Fruit fly (Drosophila melanogaster): ENCODE data around the gene Teh2.

The Teh2 gene

dm6 chr3L:4142064-4142463 lies 45.8 kb downstream of the Teh2 start, which contains the start of gene CG32260:
Gene CG32260 (plus strand): TSS chr3L:4142364.
- TF ChIP-seq CG11617 (GFP tag; optimal IDR thresholded peaks at IDR 0.05) (no peak), CG12768 (GFP tag; optimal IDR thresholded peaks at IDR 0.05) (no peak), Hr96 (GFP tag; optimal IDR thresholded peaks at IDR 0.05) (no peak), tj (GFP tag; optimal IDR thresholded peaks at IDR 0.05) (no peak), toe (GFP tag; optimal IDR thresholded peaks at IDR 0.05) (no peak), CG33017 (tag; optimal IDR thresholded peaks at IDR 0.05) (no peak), cic (GFP tag; optimal IDR thresholded peaks at IDR 0.05) (no peak), pad (GFP tag; optimal IDR thresholded peaks at IDR 0.05) (no peak), CG1620 (GFP tag; optimal IDR thresholded peaks at IDR 0.05) (no peak)

dm6 chr3L:4141167-4141566 lies 46.7 kb downstream of the Teh2 start, which contains the start of gene Akh:
Gene Akh (plus strand): TSS chr3L:4141467.
- TF ChIP-seq Mnt (GFP tag; optimal IDR thresholded peaks at IDR 0.05) (no peak), bab1 (GFP tag; optimal IDR thresholded peaks at IDR 0.05) (no peak), cic (GFP tag; optimal IDR thresholded peaks at IDR 0.05) (no peak), CG1620 (GFP tag; optimal IDR thresholded peaks at IDR 0.05) (no peak), Clk (GFP tag; optimal IDR thresholded peaks at IDR 0.05) (no peak), cnc (optimal IDR thresholded peaks at IDR 0.05) (no peak), CG12768 (GFP tag; optimal IDR thresholded peaks at IDR 0.05) (no peak), CG11617 (GFP tag; optimal IDR thresholded peaks at IDR 0.05) (no peak), toe (GFP tag; optimal IDR thresholded peaks at IDR 0.05) (no peak), tj (GFP tag; optimal IDR thresholded peaks at IDR 0.05) (no peak), kay (GFP tag; ENCODE audit: borderline replicate concordance) (no peak), CG33017 (tag; optimal IDR thresholded peaks at IDR 0.05) (no peak), CG7045 (GFP tag; optimal IDR thresholded peaks at IDR 0.05) (no peak), CG7101 (tag; optimal IDR thresholded peaks at IDR 0.05) (no peak)

DNA sequence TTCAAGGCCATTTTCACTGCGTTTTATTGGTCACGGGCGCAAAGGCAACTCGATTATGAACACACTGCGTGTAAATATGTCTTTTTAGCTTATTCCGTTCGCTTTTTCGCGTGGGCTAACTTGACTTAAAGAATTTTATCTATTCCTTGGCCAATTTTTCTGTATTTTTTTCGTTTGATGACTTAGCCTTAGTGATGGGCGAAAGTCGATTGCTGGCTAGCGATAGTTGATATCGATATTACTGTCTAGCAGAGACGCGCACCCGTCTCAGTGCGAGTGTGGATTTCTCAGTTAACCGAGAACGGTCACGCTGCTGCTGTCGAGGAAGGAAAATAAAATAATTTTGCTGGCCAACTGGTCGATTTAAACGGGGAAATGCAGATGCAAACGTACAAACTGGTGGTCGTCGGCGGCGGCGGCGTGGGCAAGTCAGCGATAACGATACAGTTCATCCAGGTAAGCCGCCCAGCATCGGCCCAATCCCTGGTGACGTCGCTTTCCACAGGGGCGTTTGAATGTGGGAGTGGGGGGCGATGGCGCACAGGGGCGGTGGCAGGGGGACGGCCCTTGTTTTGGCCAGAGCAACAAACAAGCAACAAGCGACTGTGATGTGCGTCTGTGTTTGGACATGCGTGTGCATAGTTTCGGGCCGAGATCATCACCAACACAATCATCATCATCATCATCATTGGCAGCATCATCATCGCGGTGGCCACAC lies 48.9 kb downstream of the Teh2 start, which contains the start of the genes Rop and Ras64B:
Rop (minus strand) TSS at position 193 of the 718 bp plus-strand sequence.
Ras64B (plus strand) TSS at position 273 of the 718 bp plus-strand sequence.
- peak; percentile 75 for TF ChIP-seq bab1 (GFP tag; optimal IDR thresholded peaks at IDR 0.05)
- TF ChIP-seq tj (GFP tag; optimal IDR thresholded peaks at IDR 0.05) = no peak
- no peak for TF ChIP-seq Hr96 (GFP tag; optimal IDR thresholded peaks at IDR 0.05)
- TF ChIP-seq CG7101 (tag; optimal IDR thresholded peaks at IDR 0.05) = peak; percentile 21
- TF ChIP-seq CG14711 (tag; optimal IDR thresholded peaks at IDR 0.05) = peak; percentile 12
- peak; percentile 24 for TF ChIP-seq CG33017 (tag; optimal IDR thresholded peaks at IDR 0.05)
- peak; percentile 35 for TF ChIP-seq CG11617 (GFP tag; optimal IDR thresholded peaks at IDR 0.05)
- TF ChIP-seq CG1620 (GFP tag; optimal IDR thresholded peaks at IDR 0.05) = peak; percentile 54
- peak; percentile 36 for TF ChIP-seq Mnt (GFP tag; optimal IDR thresholded peaks at IDR 0.05)

DNA sequence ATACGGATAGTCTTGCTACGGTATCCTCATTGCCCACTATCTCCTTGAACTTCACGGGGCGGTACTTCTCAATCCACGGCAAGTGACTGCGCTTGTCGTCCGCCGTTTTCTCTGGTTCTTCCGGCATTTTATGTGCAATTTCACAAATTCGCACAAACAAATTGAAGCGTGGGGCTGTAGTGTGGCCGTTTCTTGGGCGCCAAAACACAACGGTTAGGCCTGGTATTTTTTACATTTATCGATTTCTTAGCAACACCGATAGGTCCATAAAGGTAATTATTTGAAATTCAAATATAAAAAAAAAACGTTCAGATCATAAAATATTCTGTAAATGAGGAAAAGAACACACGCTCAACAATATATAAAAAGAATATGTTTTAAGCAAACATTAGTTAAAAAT lies 52.0 kb downstream of the Teh2 start, which contains the start of gene RfC4:
RfC4 (minus strand) TSS at position 182 of the 400 bp plus-strand sequence.
- TF ChIP-seq CG12768 (GFP tag; optimal IDR thresholded peaks at IDR 0.05) = no peak
- TF ChIP-seq cic (GFP tag; optimal IDR thresholded peaks at IDR 0.05) = no peak
- TF ChIP-seq tj (GFP tag; optimal IDR thresholded peaks at IDR 0.05) = no peak
- TF ChIP-seq CG5204 (GFP tag; optimal IDR thresholded peaks at IDR 0.05) = no peak
- no peak for TF ChIP-seq Hr96 (GFP tag; optimal IDR thresholded peaks at IDR 0.05)
- no peak for TF ChIP-seq ovo (GFP tag; optimal IDR thresholded peaks at IDR 0.05)
- no peak for TF ChIP-seq CG14711 (tag; optimal IDR thresholded peaks at IDR 0.05)
- TF ChIP-seq bab1 (GFP tag; optimal IDR thresholded peaks at IDR 0.05) = no peak
- no peak for TF ChIP-seq kay (GFP tag; ENCODE audit: borderline replicate concordance)
- no peak for TF ChIP-seq CG7045 (GFP tag; optimal IDR thresholded peaks at IDR 0.05)
- TF ChIP-seq CG33017 (tag; optimal IDR thresholded peaks at IDR 0.05) = no peak
- TF ChIP-seq cnc (optimal IDR thresholded peaks at IDR 0.05) = no peak

DNA sequence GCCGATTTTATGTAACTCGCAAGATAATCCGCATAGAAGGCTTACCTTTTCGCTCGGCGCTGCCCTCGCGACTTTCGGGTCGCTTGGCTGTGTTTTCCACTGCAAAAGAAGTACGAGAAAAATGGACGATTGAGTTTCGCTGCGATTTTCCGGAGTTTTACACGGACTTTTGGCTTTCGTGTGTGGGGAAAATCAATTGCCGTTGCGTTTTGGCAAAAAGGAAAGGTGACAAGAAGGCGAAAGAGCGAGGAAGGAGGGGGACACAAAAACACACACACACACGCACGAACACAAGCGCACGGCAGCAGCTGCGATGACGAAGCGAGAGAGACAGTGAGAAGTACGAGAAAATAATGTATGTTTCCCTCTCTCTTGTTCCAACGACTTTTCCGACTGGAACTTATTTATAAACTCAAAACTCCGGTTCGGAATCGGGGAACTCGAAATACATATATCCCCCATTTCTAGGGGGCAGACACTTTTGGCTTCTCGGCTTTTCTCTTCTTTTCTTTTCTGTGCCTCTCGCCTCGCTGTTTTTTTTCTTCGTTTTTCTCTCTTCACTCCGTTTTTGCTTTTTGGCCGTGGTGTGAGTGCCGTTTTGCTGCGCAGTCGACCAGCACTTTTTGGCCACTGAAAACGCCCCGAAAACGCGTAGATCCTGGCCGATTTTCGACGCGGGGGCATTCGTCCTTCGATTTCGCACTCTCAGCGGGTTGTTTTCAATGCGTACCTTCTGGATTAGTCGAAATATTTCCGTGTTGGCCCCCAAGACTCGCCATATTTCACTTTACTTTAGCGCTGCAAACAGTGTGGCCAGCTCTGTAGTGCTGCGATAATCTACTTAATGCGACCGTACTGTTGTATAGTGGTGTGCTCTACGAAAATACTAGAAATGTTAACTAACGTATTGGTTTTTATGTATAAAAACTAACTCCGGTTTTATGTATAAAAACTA lies 53.8 kb downstream of the Teh2 start, which contains the start of gene ens:
ens (minus strand) TSS at position 827 of the 955 bp plus-strand sequence.
- TF ChIP-seq pad (GFP tag; optimal IDR thresholded peaks at IDR 0.05) = peak; percentile 68
- peak; percentile 17 for TF ChIP-seq CG7101 (tag; optimal IDR thresholded peaks at IDR 0.05)
- TF ChIP-seq CG5204 (GFP tag; optimal IDR thresholded peaks at IDR 0.05) = no peak
- TF ChIP-seq tj (GFP tag; optimal IDR thresholded peaks at IDR 0.05) = peak; percentile 15
- TF ChIP-seq kay (GFP tag; ENCODE audit: borderline replicate concordance) = no peak
- TF ChIP-seq bab1 (GFP tag; optimal IDR thresholded peaks at IDR 0.05) = peak; percentile 61
- TF ChIP-seq cnc (optimal IDR thresholded peaks at IDR 0.05) = no peak
- TF ChIP-seq CG33017 (tag; optimal IDR thresholded peaks at IDR 0.05) = no peak
- no peak for TF ChIP-seq CG1620 (GFP tag; optimal IDR thresholded peaks at IDR 0.05)
- no peak for TF ChIP-seq CG14711 (tag; optimal IDR thresholded peaks at IDR 0.05)
- TF ChIP-seq cic (GFP tag; optimal IDR thresholded peaks at IDR 0.05) = peak; percentile 18

DNA sequence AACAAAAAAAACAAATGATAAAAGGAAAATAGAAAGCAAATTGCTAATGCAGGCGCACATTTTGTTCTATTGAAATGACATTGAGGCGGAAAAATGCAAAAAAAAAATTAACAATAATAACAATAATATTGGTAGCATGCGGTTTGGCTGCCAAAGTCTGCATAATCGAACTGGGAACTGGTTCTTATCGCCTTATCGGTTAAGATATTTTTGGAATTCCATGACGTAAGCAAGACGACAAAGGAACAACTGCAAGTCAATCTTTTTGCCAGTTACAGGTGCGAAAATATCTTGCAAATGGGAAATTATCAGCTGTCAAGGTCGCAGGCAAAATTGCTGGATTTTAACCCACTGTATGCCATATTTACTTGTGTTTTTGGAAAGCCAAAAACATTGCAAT lies 55.2 kb downstream of the Teh2 start:
- TF ChIP-seq CG14711 (tag; optimal IDR thresholded peaks at IDR 0.05) (no peak), bab1 (GFP tag; optimal IDR thresholded peaks at IDR 0.05) (no peak), CG12768 (GFP tag; optimal IDR thresholded peaks at IDR 0.05) (peak; percentile 22), toe (GFP tag; optimal IDR thresholded peaks at IDR 0.05) (no peak), cnc (optimal IDR thresholded peaks at IDR 0.05) (no peak)

Data from whole organism, adult.